Fruit fly (Drosophila melanogaster) whole organism, prepupa: ENCODE data around the gene ec.
"Not testable (repeated sequence)": the region's sequence is repeated elsewhere in the genome, so short reads cannot be mapped to it uniquely, and the experiment has no call there.

Experiments used
- CG15336 ChIP-seq: fragments of 200-800 bp; sonication (Bioruptor generic); IDR thresholded peaks from 2 replicates; pipeline ENCODE4 v1.3.6; 2022; ENCODE audit warnings: missing biosample characterization, missing genetic modification characterization
- CG31627 ChIP-seq: fragments of 200-800 bp; sonication (Bioruptor generic); optimal IDR thresholded peaks from 3 replicates; lab custom pipeline; 2016; ENCODE audit warnings: missing biosample characterization, missing genetic modification characterization
- CG6854 ChIP-seq: fragments of 200-800 bp; sonication (Bioruptor generic); optimal IDR thresholded peaks from 2 replicates; lab custom pipeline; 2017; ENCODE audit warnings: missing biosample characterization, mild to moderate bottlenecking, missing genetic modification characterization
- CG9139 ChIP-seq: fragments of 200-800 bp; sonication (Bioruptor generic); optimal IDR thresholded peaks from 3 replicates; lab custom pipeline; 2017; ENCODE audit warnings: missing biosample characterization, mild to moderate bottlenecking, missing genetic modification characterization
- Hr39 ChIP-seq: fragments of 200-800 bp; sonication (Bioruptor generic); optimal IDR thresholded peaks from 2 replicates; lab custom pipeline; 2016; ENCODE audit warnings: missing biosample characterization, missing genetic modification characterization
- Smox ChIP-seq: fragments of 200-800 bp; sonication (Bioruptor generic); optimal IDR thresholded peaks from 3 replicates; lab custom pipeline; 2016; ENCODE audit warnings: missing biosample characterization, missing genetic modification characterization
- Sox102F ChIP-seq: fragments of 200-800 bp; sonication (Bioruptor generic); optimal IDR thresholded peaks from 2 replicates; lab custom pipeline; 2016; ENCODE audit warnings: missing biosample characterization, mild to moderate bottlenecking, missing genetic modification characterization
- salr ChIP-seq, 2 experiments: fragments of 200-800 bp; sonication (Bioruptor generic); optimal IDR thresholded peaks; 3 replicates each; lab custom pipeline; 2016 to 2018; ENCODE audit warnings: missing biosample characterization in 2 of 2, missing genetic modification characterization in 2 of 2, mild to moderate bottlenecking in 1 of 2
- topi ChIP-seq: fragments of 200-800 bp; sonication (Bioruptor generic); optimal IDR thresholded peaks from 3 replicates; lab custom pipeline; 2016; ENCODE audit warnings: missing biosample characterization, missing genetic modification characterization
- vri ChIP-seq: fragments of 200-800 bp; sonication (Bioruptor generic); optimal IDR thresholded peaks from 3 replicates; lab custom pipeline; 2016; ENCODE audit warnings: missing biosample characterization, mild to moderate bottlenecking, missing genetic modification characterization

dm6 chrX:3798919-3799318 is 12.6 kb upstream of the ec start, which contains the start of gene HIP:
- not testable (repeated sequence) for TF ChIP-seq vri (GFP tag; lab: Kevin White, UChicago); topi (GFP tag; lab: Kevin White, UChicago); CG9139 (GFP tag; lab: Kevin White, UChicago); CG15336 (GFP tag; lab: Robert Waterston, UW); Smox (GFP tag; lab: Kevin White, UChicago); CG6854 (GFP tag; lab: Kevin White, UChicago); Hr39 (GFP tag; lab: Kevin White, UChicago); CG31627 (GFP tag; lab: Kevin White, UChicago); salr (GFP tag; optimal IDR thresholded peaks at IDR 0.05; lab: Kevin White, UChicago); Sox102F (GFP tag; lab: Kevin White, UChicago)
